Worm (Caenorhabditis elegans) whole organism, mixed stage, embryonic: ENCODE data around the gene F54C8.1.

Source experiments
- bed-3 ChIP-seq: fragments of 200-800 bp; sonication (Bioruptor generic); optimal IDR thresholded peaks from 3 replicates; lab custom pipeline; 2018; ENCODE audit warnings: mild to moderate bottlenecking, missing genetic modification characterization, moderate library complexity, missing compliant biosample characterization
- blmp-1 ChIP-seq: fragments of 150-350 bp; optimal IDR thresholded peaks from 2 replicates; lab custom pipeline; 2014; ENCODE audit warnings: missing biosample characterization, missing genetic modification characterization
- ceh-39 ChIP-seq: fragments of 150-350 bp; optimal IDR thresholded peaks from 2 replicates; lab custom pipeline; 2014; ENCODE audit warnings: missing biosample characterization, missing genetic modification characterization
- ces-1 ChIP-seq: fragments of 150-350 bp; optimal IDR thresholded peaks from 2 replicates; lab custom pipeline; 2014; ENCODE audit warnings: missing biosample characterization, missing genetic modification reagents, missing genetic modification characterization
- cnd-1 ChIP-seq: fragments of 200-800 bp; sonication (Bioruptor generic); optimal IDR thresholded peaks from 2 replicates; lab custom pipeline; 2018; ENCODE audit warnings: mild to moderate bottlenecking, missing genetic modification characterization, missing compliant biosample characterization
- drap-1 ChIP-seq: fragments of 200-800 bp; sonication (Bioruptor generic); optimal IDR thresholded peaks from 3 replicates; lab custom pipeline; 2018; ENCODE audit warnings: mild to moderate bottlenecking, missing genetic modification characterization, missing compliant biosample characterization
- elt-1 ChIP-seq: sonication (generic microtip); optimal IDR thresholded peaks from 2 replicates; lab custom pipeline; 2017; ENCODE audit warnings: missing genetic modification characterization, mild to moderate bottlenecking, missing compliant biosample characterization, antibody characterized with exemption, moderate library complexity, borderline replicate concordance; ENCODE audit not compliant: insufficient read depth
- flh-1 ChIP-seq: fragments of 200-800 bp; sonication (Bioruptor generic); optimal IDR thresholded peaks from 2 replicates; lab custom pipeline; 2018; ENCODE audit warnings: mild to moderate bottlenecking, missing genetic modification characterization, moderate library complexity, missing compliant biosample characterization
- ham-2 ChIP-seq: fragments of 200-800 bp; sonication (Bioruptor generic); optimal IDR thresholded peaks from 2 replicates; lab custom pipeline; 2018; ENCODE audit warnings: mild to moderate bottlenecking, missing genetic modification characterization, missing compliant biosample characterization
- lin-13 ChIP-seq: fragments of 150-350 bp; optimal IDR thresholded peaks from 2 replicates; lab custom pipeline; 2014; ENCODE audit warnings: missing biosample characterization, missing genetic modification characterization
- lsy-2 ChIP-seq: fragments of 150-350 bp; optimal IDR thresholded peaks from 2 replicates; lab custom pipeline; 2014; ENCODE audit warnings: missing biosample characterization, missing genetic modification characterization
- mls-2 ChIP-seq: sonication (generic microtip); optimal IDR thresholded peaks from 2 replicates; lab custom pipeline; 2016; ENCODE audit warnings: mild to moderate bottlenecking, missing genetic modification characterization, moderate library complexity, missing compliant biosample characterization
- nhr-12 ChIP-seq: fragments of 150-350 bp; optimal IDR thresholded peaks from 2 replicates; lab custom pipeline; 2014; ENCODE audit warnings: missing biosample characterization, missing genetic modification characterization
- nhr-2 ChIP-seq: fragments of 150-350 bp; optimal IDR thresholded peaks from 2 replicates; lab custom pipeline; 2014; ENCODE audit warnings: missing biosample characterization, missing genetic modification characterization
- nhr-28 ChIP-seq: fragments of 150-350 bp; optimal IDR thresholded peaks from 2 replicates; lab custom pipeline; 2014; ENCODE audit warnings: missing biosample characterization, missing genetic modification characterization
- nhr-76 ChIP-seq: sonication (generic microtip); optimal IDR thresholded peaks from 2 replicates; lab custom pipeline; 2017; ENCODE audit warnings: missing biosample characterization, missing genetic modification characterization
- sem-2 ChIP-seq: fragments of 200-800 bp; sonication (Bioruptor generic); optimal IDR thresholded peaks from 2 replicates; lab custom pipeline; 2018; ENCODE audit warnings: mild to moderate bottlenecking, missing genetic modification characterization, missing compliant biosample characterization
- snpc-4 ChIP-seq: fragments of 150-350 bp; optimal IDR thresholded peaks from 2 replicates; lab custom pipeline; 2014; ENCODE audit warnings: missing biosample characterization, missing genetic modification characterization
- tbx-8 ChIP-seq: fragments of 200-800 bp; sonication (Bioruptor generic); optimal IDR thresholded peaks from 2 replicates; lab custom pipeline; 2018; ENCODE audit warnings: mild to moderate bottlenecking, missing genetic modification characterization, moderate library complexity, missing compliant biosample characterization
- unc-62 ChIP-seq: fragments of 150-350 bp; optimal IDR thresholded peaks from 2 replicates; lab custom pipeline; 2014; ENCODE audit warnings: missing biosample characterization, missing genetic modification reagents, missing genetic modification characterization
- zip-8 ChIP-seq: fragments of 150-350 bp; optimal IDR thresholded peaks from 2 replicates; lab custom pipeline; 2014; ENCODE audit warnings: missing biosample characterization, missing genetic modification characterization
- ztf-11 ChIP-seq: fragments of 150-350 bp; optimal IDR thresholded peaks from 2 replicates; lab custom pipeline; 2014; ENCODE audit warnings: missing biosample characterization, missing genetic modification characterization

The F54C8.1 gene

DNA sequence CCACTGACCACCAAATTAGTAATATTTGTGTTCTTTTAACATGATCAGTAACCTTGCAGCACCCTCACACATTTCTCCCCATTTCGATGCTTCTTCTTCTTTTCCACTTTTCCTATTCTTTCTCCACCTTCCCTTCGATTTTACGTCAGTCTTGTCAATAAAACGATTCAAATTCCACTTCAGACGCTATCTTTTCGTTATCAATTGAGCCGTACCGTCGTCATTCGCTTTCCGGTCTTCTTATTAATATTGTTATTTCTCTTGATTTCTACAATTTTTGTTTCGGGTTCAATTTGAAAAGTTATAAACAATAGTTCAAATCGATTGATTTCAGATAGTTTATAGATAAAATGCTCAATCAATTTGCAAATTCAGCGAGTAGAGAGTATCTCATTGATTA, 48.0 kb downstream of the F54C8.1 start:
- no peak for TF ChIP-seq tbx-8 (GFP tag; lab: Kevin White, UChicago)
- TF ChIP-seq drap-1 (GFP tag; lab: Kevin White, UChicago) = no peak

DNA sequence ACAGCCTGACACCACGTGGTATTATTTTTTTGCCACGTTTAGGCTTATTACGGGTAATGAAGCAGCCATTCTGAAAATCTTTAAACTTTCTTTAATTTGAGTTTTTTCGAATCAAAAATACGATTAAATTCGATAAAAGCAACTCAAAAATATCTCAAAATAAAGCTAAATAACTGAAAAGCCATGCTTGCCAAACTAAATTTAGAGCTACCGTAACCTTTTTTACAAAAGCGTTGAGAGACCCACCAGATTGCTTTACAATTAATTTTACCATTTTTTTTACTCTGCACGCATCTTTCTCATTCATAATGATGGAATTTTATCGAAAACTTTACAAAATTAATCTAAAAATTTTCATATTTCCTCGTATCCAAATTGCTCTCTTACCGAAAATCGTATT, 48.5 kb downstream of the F54C8.1 start:
- TF ChIP-seq blmp-1 (tag; lab: Kevin White, UChicago) = no peak
- no peak for TF ChIP-seq unc-62 (GFP tag; lab: Kevin White, UChicago)
- TF ChIP-seq mls-2 = no peak
- no peak for TF ChIP-seq nhr-28
- no peak for TF ChIP-seq drap-1 (GFP tag; lab: Kevin White, UChicago)
- no peak for TF ChIP-seq lsy-2 (tag; lab: Kevin White, UChicago)
- TF ChIP-seq flh-1 (GFP tag; lab: Kevin White, UChicago) = no peak
- TF ChIP-seq nhr-76 = no peak
- no peak for TF ChIP-seq nhr-2 (tag; lab: Kevin White, UChicago)
- TF ChIP-seq elt-1 (tag; lab: Kevin White, UChicago) = no peak
- TF ChIP-seq snpc-4 (tag; lab: Kevin White, UChicago) = no peak
- TF ChIP-seq ztf-11 (tag; lab: Kevin White, UChicago) = no peak
- no peak for TF ChIP-seq bed-3

DNA sequence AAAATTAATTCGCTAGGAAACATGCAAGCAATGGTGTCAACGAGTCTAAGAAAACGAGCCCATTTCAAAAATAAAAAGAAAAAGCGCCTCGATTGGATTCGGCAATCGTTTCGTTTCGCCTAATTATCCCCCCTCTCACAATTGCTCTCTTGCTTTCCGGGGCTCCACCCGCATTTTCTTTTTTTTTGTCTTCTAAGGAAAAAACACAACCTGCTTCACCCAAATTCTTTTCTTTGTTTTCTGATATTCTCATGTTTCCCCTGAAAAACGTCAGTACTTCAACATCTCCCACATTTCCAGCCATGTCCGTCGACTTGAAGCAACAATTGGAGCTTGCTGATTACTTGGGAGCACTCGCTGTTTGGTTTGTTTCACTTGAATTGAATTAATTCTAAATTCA, 48.9 kb downstream of the F54C8.1 start, which contains the start of gene nlp-36:
TSS of gene nlp-36 (plus strand) at position 301 of the 400 bp plus-strand sequence.
- TF ChIP-seq snpc-4 (tag; lab: Kevin White, UChicago) = no peak
- no peak for TF ChIP-seq ham-2 (GFP tag; lab: Kevin White, UChicago)
- no peak for TF ChIP-seq nhr-28
- TF ChIP-seq ces-1 (GFP tag; lab: Kevin White, UChicago) = no peak
- no peak for TF ChIP-seq bed-3
- no peak for TF ChIP-seq cnd-1 (tag; lab: Kevin White, UChicago)
- no peak for TF ChIP-seq nhr-76
- TF ChIP-seq unc-62 (GFP tag; lab: Kevin White, UChicago) = no peak
- TF ChIP-seq ceh-39 (tag; lab: Kevin White, UChicago) = no peak
- no peak for TF ChIP-seq ztf-11 (tag; lab: Kevin White, UChicago)
- no peak for TF ChIP-seq nhr-12 (tag; lab: Kevin White, UChicago)
- no peak for TF ChIP-seq sem-2 (GFP tag; lab: Kevin White, UChicago)
- no peak for TF ChIP-seq zip-8 (tag; lab: Kevin White, UChicago)
- no peak for TF ChIP-seq tbx-8 (GFP tag; lab: Kevin White, UChicago)

DNA sequence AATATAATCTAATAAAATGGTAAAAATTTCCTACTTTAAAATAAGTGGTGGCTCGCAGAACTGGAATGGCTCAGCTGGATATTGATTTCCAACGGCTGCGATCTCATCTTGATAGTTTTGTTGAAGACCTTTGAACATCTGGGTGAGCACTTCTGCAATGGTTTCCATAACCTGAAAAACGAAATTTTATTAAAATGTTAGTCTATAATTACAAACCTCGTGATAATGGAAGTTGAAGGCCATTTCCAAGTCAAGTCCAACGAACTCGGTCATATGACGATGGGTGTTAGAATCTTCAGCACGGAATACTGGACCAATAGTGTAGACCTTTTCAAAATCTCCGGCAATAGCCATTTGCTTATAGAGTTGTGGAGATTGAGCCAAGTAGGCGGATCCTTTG, 50.3 kb downstream of the F54C8.1 start:
- no peak for TF ChIP-seq lin-13 (tag; lab: Kevin White, UChicago)
- TF ChIP-seq bed-3 = no peak
- no peak for TF ChIP-seq zip-8 (tag; lab: Kevin White, UChicago)
- TF ChIP-seq blmp-1 (tag; lab: Kevin White, UChicago) = no peak
